Fruit fly (Drosophila melanogaster): Measurements from ENCODE around the gene Brf.

Gene Brf

dm6 chr3R:17391313-17391845, at the start of gene Brf, which contains the start of gene sds22 (continued):
- TF ChIP-seq CG12155 (GFP tag; optimal IDR thresholded peaks at IDR 0.05) (peak; percentile 96), CG2889 (GFP tag; IDR thresholded peaks at IDR 0.05) (peak; percentile 91), p53 (GFP tag; optimal IDR thresholded peaks at IDR 0.05) (peak; percentile 78), CG9817 (tag; optimal IDR thresholded peaks at IDR 0.05) (peak; percentile 98), her (GFP tag; optimal IDR thresholded peaks at IDR 0.05) (peak; percentile 88), CG10979 (tag; optimal IDR thresholded peaks at IDR 0.05) (peak; percentile 92), h (optimal IDR thresholded peaks at IDR 0.05) (no peak), hth (optimal IDR thresholded peaks at IDR 0.05) (no peak), sug (tag; optimal IDR thresholded peaks at IDR 0.05) (peak; percentile 97), fru (optimal IDR thresholded peaks at IDR 0.05) (no peak), CG13894 (tag; optimal IDR thresholded peaks at IDR 0.05) (peak; percentile 95), tgo (GFP tag; IDR thresholded peaks at IDR 0.05) (peak; percentile 95), CG1603 (tag; optimal IDR thresholded peaks at IDR 0.05) (peak; percentile 93), gfzf (GFP tag; optimal IDR thresholded peaks at IDR 0.05) (peak; percentile 34), CG10209 (GFP tag; optimal IDR thresholded peaks at IDR 0.05) (peak; percentile 95), ab (GFP tag; optimal IDR thresholded peaks at IDR 0.05) (peak; percentile 89), ewg (GFP tag; optimal IDR thresholded peaks at IDR 0.05) (peak; percentile 87), Chrac-16 (GFP tag; optimal IDR thresholded peaks at IDR 0.05) (peak; percentile 98), fd3F (GFP tag; optimal IDR thresholded peaks at IDR 0.05) (peak; percentile 95), MTF-1 (GFP tag; optimal IDR thresholded peaks at IDR 0.05; ENCODE audit: borderline replicate concordance) (peak; percentile 74), bowl (GFP tag; IDR thresholded peaks at IDR 0.05) (peak; percentile 42; the same call in 1 of the 2 replicates), org-1 (GFP tag; optimal IDR thresholded peaks at IDR 0.05) (peak; percentile 87), hkb (optimal IDR thresholded peaks at IDR 0.05) (no peak), hkb (GFP tag; IDR thresholded peaks at IDR 0.05) (peak; percentile 91), Nf-YB (GFP tag; optimal IDR thresholded peaks at IDR 0.05) (peak; percentile 79), CG32532 (GFP tag; IDR thresholded peaks at IDR 0.05) (peak; percentile 95), CG6683 (GFP tag; optimal IDR thresholded peaks at IDR 0.05) (peak; percentile 82), sr (GFP tag; IDR thresholded peaks at IDR 0.05) (peak; percentile 48; the same call in 2 of the 3 replicates), CG43689 (GFP tag; IDR thresholded peaks at IDR 0.05) (peak; percentile 78), CG6791 (GFP tag; IDR thresholded peaks at IDR 0.05; ENCODE audit: partially characterized antibody) (0 out of 3 replicates have a peak, but pooled peaks have one; percentile 40), peb (GFP tag; IDR thresholded peaks at IDR 0.05) (peak; percentile 87), cg (GFP tag; optimal IDR thresholded peaks at IDR 0.05) (no peak), CTCF (GFP tag; optimal IDR thresholded peaks at IDR 0.05) (peak; percentile 46), Jarid2 (GFP tag; optimal IDR thresholded peaks at IDR 0.05) (peak; percentile 62), Dip2 (GFP tag; IDR thresholded peaks at IDR 0.05) (peak; percentile 46; the same call in 1 of the 2 replicates), CG32767 (GFP tag; IDR thresholded peaks at IDR 0.05) (peak; percentile 92), CG8290 (GFP tag; optimal IDR thresholded peaks at IDR 0.05) (peak; percentile 96), CG8290 (tag; optimal IDR thresholded peaks at IDR 0.05) (peak; percentile 71 to 88), Ada2b (GFP tag; IDR thresholded peaks at IDR 0.05) (peak; percentile 89), CG34422 (GFP tag; IDR thresholded peaks at IDR 0.05) (peak; percentile 97), CG7556 (GFP tag; optimal IDR thresholded peaks at IDR 0.05) (peak; percentile 94), CG8388 (GFP tag; optimal IDR thresholded peaks at IDR 0.05) (peak; percentile 93), trh (GFP tag; optimal IDR thresholded peaks at IDR 0.05) (peak; percentile 93), CG10654 (GFP tag; optimal IDR thresholded peaks at IDR 0.05) (peak; percentile 95), en (GFP tag; optimal IDR thresholded peaks at IDR 0.05) (peak; percentile 83), trem (tag; optimal IDR thresholded peaks at IDR 0.05) (peak; percentile 94), BtbVII (GFP tag; optimal IDR thresholded peaks at IDR 0.05) (peak; percentile 91), H2.0 (GFP tag; IDR thresholded peaks at IDR 0.05) (peak; percentile 84), CG4617 (GFP tag; optimal IDR thresholded peaks at IDR 0.05; ENCODE audit: borderline replicate concordance) (peak; percentile 95), CG4424 (GFP tag; optimal IDR thresholded peaks at IDR 0.05) (peak; percentile 96), Sry-β (GFP tag; optimal IDR thresholded peaks at IDR 0.05) (peak; percentile 76), CG3065 (GFP tag; optimal IDR thresholded peaks at IDR 0.05) (peak; percentile 93)
